Fruit fly (Drosophila melanogaster) S2 (cell line): ENCODE measurements around the gene CG42299.

Experiments used
- CG8478 ChIP-seq: fragments of >200 bp; optimal IDR thresholded peaks from 2 replicates; lab custom pipeline; 2018
- CTCF ChIP-seq, 2 experiments: fragments of >200 bp; optimal IDR thresholded peaks; 2 replicates each; lab custom pipeline; 2018

DNA sequence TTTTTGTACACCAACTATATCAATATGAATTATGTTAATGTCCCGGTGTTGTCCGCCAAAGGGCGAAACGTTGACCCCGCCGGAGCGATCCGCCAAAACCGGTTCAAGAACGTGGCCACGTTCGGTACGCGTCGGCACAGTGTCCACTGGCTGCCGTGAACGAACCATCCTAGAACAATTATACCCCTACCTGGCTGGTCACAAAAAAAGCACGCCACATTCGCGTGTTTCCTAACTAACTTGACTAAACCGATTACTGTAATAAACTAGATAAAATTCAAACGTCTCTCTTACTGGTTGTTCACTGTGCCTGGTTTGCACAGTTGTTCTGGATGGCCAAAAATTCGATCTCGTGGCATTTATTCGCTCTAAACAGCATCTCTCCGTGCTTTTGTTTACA lies 4.1 kb upstream of the CG42299 start:
- TF ChIP-seq CTCF (optimal IDR thresholded peaks at IDR 0.05; lab: Kevin White, UChicago) (no peak), CG8478 (no peak)
